Worm (Caenorhabditis elegans): ENCODE data around the gene trx-5.

trx-5 gene

ce11 chrV:1491510-1491909, 42.7 kb downstream of the trx-5 start, which contains the start of gene C38C3.6:
C38C3.6 (minus strand) TSS chrV:1491610.
- TF ChIP-seq unc-39 (tag; optimal IDR thresholded peaks at IDR 0.05) (no peak), flh-1 (GFP tag; optimal IDR thresholded peaks at IDR 0.05) (no peak)

- TF ChIP-seq ham-2 (GFP tag; optimal IDR thresholded peaks at IDR 0.05) = peak; percentile 22
Measured at ce11 chrV:1490874-1491273, 43.3 kb downstream of the trx-5 start.

DNA sequence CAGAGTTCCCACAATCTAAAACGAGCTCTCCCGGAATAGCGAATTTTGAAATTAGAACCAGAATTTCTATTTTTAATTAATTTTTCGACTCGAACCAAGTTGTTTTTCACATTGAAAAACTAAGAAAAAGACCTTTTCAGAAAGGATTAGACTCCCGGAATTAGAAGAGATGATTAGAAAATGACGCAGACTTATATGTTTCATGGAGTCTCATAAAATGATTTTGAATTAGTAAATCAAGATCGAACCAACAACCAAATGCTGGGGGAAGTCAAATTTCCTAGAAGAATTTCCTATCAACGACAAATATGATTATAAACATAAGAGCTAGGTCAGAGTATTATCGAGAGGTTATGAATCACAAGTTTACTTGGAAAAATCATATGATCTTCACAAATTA, 45.6 kb downstream of the trx-5 start:
- TF ChIP-seq drap-1 (GFP tag; optimal IDR thresholded peaks at IDR 0.05) (no peak), snpc-4 (tag; optimal IDR thresholded peaks at IDR 0.05) (no peak), lin-32 (GFP tag; optimal IDR thresholded peaks at IDR 0.05) (no peak), ceh-83 (GFP tag; optimal IDR thresholded peaks at IDR 0.05) (no peak), elt-1 (tag; optimal IDR thresholded peaks at IDR 0.05; ENCODE audit: borderline replicate concordance, insufficient read depth) (no peak), M03D4.4 (tag; optimal IDR thresholded peaks at IDR 0.05) (no peak)

- TF ChIP-seq ceh-39 (tag; optimal IDR thresholded peaks at IDR 0.05) (no peak), mls-2 (tag; optimal IDR thresholded peaks at IDR 0.05) (no peak), ham-2 (GFP tag; optimal IDR thresholded peaks at IDR 0.05) (no peak), lin-13 (tag; optimal IDR thresholded peaks at IDR 0.05) (no peak), mab-5 (tag; optimal IDR thresholded peaks at IDR 0.05) (no peak), blmp-1 (tag; optimal IDR thresholded peaks at IDR 0.05) (no peak), M03D4.4 (tag; optimal IDR thresholded peaks at IDR 0.05) (no peak), elt-3 (tag; optimal IDR thresholded peaks at IDR 0.05) (no peak), nhr-28 (tag; optimal IDR thresholded peaks at IDR 0.05) (no peak), ces-1 (GFP tag; optimal IDR thresholded peaks at IDR 0.05) (no peak), snpc-4 (tag; optimal IDR thresholded peaks at IDR 0.05) (no peak), pha-4 (tag; optimal IDR thresholded peaks at IDR 0.05) (no peak), cnd-1 (tag; optimal IDR thresholded peaks at IDR 0.05) (no peak), bed-3 (GFP tag; optimal IDR thresholded peaks at IDR 0.05) (no peak), ceh-43 (GFP tag; optimal IDR thresholded peaks at IDR 0.05) (no peak), tbx-8 (GFP tag; optimal IDR thresholded peaks at IDR 0.05) (no peak), lsy-2 (tag; optimal IDR thresholded peaks at IDR 0.05) (no peak)
Measured at ce11 chrV:1487262-1487661, 47.0 kb downstream of the trx-5 start.

- no peak for TF ChIP-seq bed-3 (GFP tag; optimal IDR thresholded peaks at IDR 0.05)
Measured at ce11 chrV:1486031-1486430, 48.2 kb downstream of the trx-5 start.

Measured in whole organism, mixed stage, embryonic.